Fruit fly (Drosophila melanogaster) whole organism, prepupa: ENCODE data around the gene Tbcc.

Experiments used
- Blimp-1 ChIP-seq: fragments of 200-800 bp; sonication (Bioruptor generic); optimal IDR thresholded peaks from 3 replicates; lab custom pipeline; 2017; ENCODE audit warnings: missing biosample characterization, missing genetic modification characterization, mild to moderate bottlenecking, moderate library complexity, missing genetic modification reagents
- CG10631 ChIP-seq: fragments of 200-800 bp; sonication (Bioruptor generic); optimal IDR thresholded peaks from 2 replicates; lab custom pipeline; 2016; ENCODE audit warnings: missing biosample characterization, missing genetic modification characterization
- CG10669 ChIP-seq: fragments of 200-800 bp; sonication (Bioruptor generic); optimal IDR thresholded peaks from 3 replicates; lab custom pipeline; 2018; ENCODE audit warnings: missing biosample characterization, mild to moderate bottlenecking, missing genetic modification characterization, moderate library complexity
- CG15336 ChIP-seq: fragments of 200-800 bp; sonication (Bioruptor generic); IDR thresholded peaks from 2 replicates; pipeline ENCODE4 v1.3.6; 2022; ENCODE audit warnings: missing biosample characterization, missing genetic modification characterization
- CG3032 ChIP-seq: fragments of 200-800 bp; optimal IDR thresholded peaks from 2 replicates; lab custom pipeline; 2019; ENCODE audit warnings: missing biosample characterization, mild to moderate bottlenecking, missing genetic modification characterization, moderate library complexity
- CG31627 ChIP-seq: fragments of 200-800 bp; sonication (Bioruptor generic); optimal IDR thresholded peaks from 3 replicates; lab custom pipeline; 2016; ENCODE audit warnings: missing biosample characterization, missing genetic modification characterization
- CG34406 ChIP-seq: fragments of 200-800 bp; sonication (Bioruptor generic); optimal IDR thresholded peaks from 3 replicates; lab custom pipeline; 2016; ENCODE audit warnings: missing biosample characterization, missing genetic modification characterization
- CG3919 ChIP-seq: fragments of 200-800 bp; sonication (Bioruptor generic); optimal IDR thresholded peaks from 3 replicates; lab custom pipeline; 2016; ENCODE audit warnings: missing biosample characterization, missing genetic modification characterization
- CG4318 ChIP-seq: fragments of 200-800 bp; sonication (Bioruptor generic); optimal IDR thresholded peaks from 3 replicates; lab custom pipeline; 2017; ENCODE audit warnings: missing biosample characterization, mild to moderate bottlenecking, missing genetic modification characterization
- CG6163 ChIP-seq: fragments of 200-800 bp; sonication (Bioruptor generic); IDR thresholded peaks from 3 replicates; pipeline ENCODE4 v1.3.6; 2022; ENCODE audit warnings: missing biosample characterization, missing genetic modification characterization
- CG6792 ChIP-seq: fragments of 200-800 bp; sonication (Bioruptor generic); optimal IDR thresholded peaks from 3 replicates; lab custom pipeline; 2016; ENCODE audit warnings: missing biosample characterization, missing genetic modification characterization
- CG6854 ChIP-seq: fragments of 200-800 bp; sonication (Bioruptor generic); optimal IDR thresholded peaks from 2 replicates; lab custom pipeline; 2017; ENCODE audit warnings: missing biosample characterization, mild to moderate bottlenecking, missing genetic modification characterization
- CG8119 ChIP-seq: fragments of 200-800 bp; sonication (Bioruptor generic); IDR thresholded peaks from 3 replicates; pipeline ENCODE4 v1.3.6; 2022; ENCODE audit warnings: missing biosample characterization, missing genetic modification characterization
- CG8632 ChIP-seq: fragments of 200-800 bp; sonication (Bioruptor generic); optimal IDR thresholded peaks from 3 replicates; lab custom pipeline; 2016; ENCODE audit warnings: missing biosample characterization, missing genetic modification characterization
- Eip78C ChIP-seq: fragments of 200-800 bp; sonication (Bioruptor generic); peaks from one replicate; lab custom pipeline; 2016; ENCODE audit warnings: missing biosample characterization, missing genetic modification characterization
- Hr38 ChIP-seq: sonication (Bioruptor generic); optimal IDR thresholded peaks from 2 replicates; lab custom pipeline; 2016; ENCODE audit warnings: missing biosample characterization, missing genetic modification characterization
- Hr4 ChIP-seq: fragments of 200-800 bp; sonication (Bioruptor generic); optimal IDR thresholded peaks from 3 replicates; lab custom pipeline; 2016; ENCODE audit warnings: missing biosample characterization, missing genetic modification characterization
- Sox102F ChIP-seq: fragments of 200-800 bp; sonication (Bioruptor generic); optimal IDR thresholded peaks from 2 replicates; lab custom pipeline; 2016; ENCODE audit warnings: missing biosample characterization, mild to moderate bottlenecking, missing genetic modification characterization
- Sox14 ChIP-seq: fragments of 200-800 bp; sonication (Bioruptor generic); optimal IDR thresholded peaks from 3 replicates; lab custom pipeline; 2016; ENCODE audit warnings: missing biosample characterization, missing genetic modification characterization
- Sox15 ChIP-seq: fragments of 200-800 bp; sonication (Bioruptor generic); optimal IDR thresholded peaks from 3 replicates; lab custom pipeline; 2016; ENCODE audit warnings: missing biosample characterization, missing genetic modification characterization
- acj6 ChIP-seq: fragments of 200-800 bp; sonication (Bioruptor generic); optimal IDR thresholded peaks from 3 replicates; lab custom pipeline; 2016; ENCODE audit warnings: missing biosample characterization, missing genetic modification characterization
- cyc ChIP-seq: fragments of 200-800 bp; sonication (Bioruptor generic); optimal IDR thresholded peaks from 3 replicates; lab custom pipeline; 2016; ENCODE audit warnings: missing biosample characterization, missing genetic modification characterization
- eg ChIP-seq: fragments of 200-800 bp; sonication (Bioruptor generic); IDR thresholded peaks from 3 replicates; pipeline ENCODE4 v1.3.6; 2022; ENCODE audit warnings: missing biosample characterization, missing genetic modification characterization
- esn ChIP-seq: fragments of 200-800 bp; sonication (Bioruptor generic); optimal IDR thresholded peaks from 2 replicates; lab custom pipeline; 2016; ENCODE audit warnings: missing biosample characterization, mild to moderate bottlenecking, missing genetic modification characterization, moderate library complexity
- fkh ChIP-seq: fragments of 200-800 bp; sonication (Bioruptor generic); optimal IDR thresholded peaks from 3 replicates; lab custom pipeline; 2017; ENCODE audit warnings: missing biosample characterization, mild to moderate bottlenecking, missing genetic modification characterization, moderate library complexity
- pdm3 ChIP-seq: fragments of 200-800 bp; sonication (Bioruptor generic); optimal IDR thresholded peaks from 3 replicates; lab custom pipeline; 2016; ENCODE audit warnings: missing biosample characterization, missing genetic modification characterization
- ss ChIP-seq, 2 experiments: fragments of 200-800 bp; sonication (Bioruptor generic); optimal IDR thresholded peaks; 2 replicates in 1 of 2; 3 replicates in 1 of 2; lab custom pipeline; 2017 to 2018; ENCODE audit warnings: mild to moderate bottlenecking in 2 of 2, missing biosample characterization in 2 of 2, missing genetic modification characterization in 2 of 2, moderate library complexity in 1 of 2
- svp ChIP-seq: fragments of 200-800 bp; sonication (Bioruptor generic); peaks from one replicate; lab custom pipeline; 2016; ENCODE audit warnings: missing biosample characterization, missing genetic modification characterization
- topi ChIP-seq: fragments of 200-800 bp; sonication (Bioruptor generic); optimal IDR thresholded peaks from 3 replicates; lab custom pipeline; 2016; ENCODE audit warnings: missing biosample characterization, missing genetic modification characterization
- vri ChIP-seq: fragments of 200-800 bp; sonication (Bioruptor generic); optimal IDR thresholded peaks from 3 replicates; lab custom pipeline; 2016; ENCODE audit warnings: missing biosample characterization, mild to moderate bottlenecking, missing genetic modification characterization

Gene Tbcc

dm6 chr2L:4211335-4211753 is 23.8 kb upstream of the Tbcc start (continued):
- TF ChIP-seq vri (GFP tag; lab: Kevin White, UChicago), result no peak
- TF ChIP-seq cyc (GFP tag; lab: Kevin White, UChicago), result peak; percentile 54
- TF ChIP-seq ss (GFP tag; optimal IDR thresholded peaks at IDR 0.05; lab: Kevin White, UChicago), result peak; percentile 85 to 89
- TF ChIP-seq acj6 (GFP tag; lab: Kevin White, UChicago), result peak; percentile 72
- peak; percentile 68 for TF ChIP-seq CG8632 (GFP tag; lab: Kevin White, UChicago)
- TF ChIP-seq CG6854 (GFP tag; lab: Kevin White, UChicago), result no peak
- peak; percentile 72 for TF ChIP-seq CG10669
- TF ChIP-seq CG3919, result peak; percentile 67
- no peak for TF ChIP-seq esn (GFP tag; lab: Kevin White, UChicago)
- no peak for TF ChIP-seq CG15336 (GFP tag; lab: Robert Waterston, UW)
- no peak for TF ChIP-seq Hr38 (GFP tag; lab: Kevin White, UChicago)
- TF ChIP-seq pdm3 (GFP tag; lab: Kevin White, UChicago), result no peak
- peak; percentile 62 for TF ChIP-seq CG6792
- TF ChIP-seq CG10631 (GFP tag; lab: Kevin White, UChicago), result peak; percentile 47
- peak; percentile 89 for TF ChIP-seq CG3032 (tag; lab: Kevin White, UChicago)

dm6 chr2L:4197913-4198319 is 10.3 kb upstream of the Tbcc start, which contains the start of gene Naprt:
Naprt (minus strand) TSS chr2L:4198071.
- TF ChIP-seq CG6163 (GFP tag; lab: Robert Waterston, UW) (no peak), svp (peak; percentile 82), Hr4 (GFP tag; lab: Kevin White, UChicago) (no peak), CG4318 (GFP tag; lab: Kevin White, UChicago) (no peak), Blimp-1 (GFP tag; lab: Kevin White, UChicago) (peak; percentile 69)

dm6 chr2L:4197143-4197912 is 9.7 kb upstream of the Tbcc start:
- TF ChIP-seq Eip78C (GFP tag; lab: Kevin White, UChicago) (peak; percentile 59), Sox102F (GFP tag; lab: Kevin White, UChicago) (peak; percentile 34), Blimp-1 (GFP tag; lab: Kevin White, UChicago) (peak; percentile 94), svp (no peak), CG31627 (GFP tag; lab: Kevin White, UChicago) (peak; percentile 48), esn (GFP tag; lab: Kevin White, UChicago) (peak; percentile 63), CG3919 (peak; percentile 58), CG34406 (no peak), CG6163 (GFP tag; lab: Robert Waterston, UW) (peak; percentile 30; the same call in 1 of the 3 replicates), eg (peak; percentile 11; the same call in 1 of the 3 replicates), CG8119 (GFP tag; lab: Robert Waterston, UW) (peak; percentile 28; the same call in 1 of the 3 replicates), CG10669 (no peak), Sox14 (no peak), vri (GFP tag; lab: Kevin White, UChicago) (no peak), topi (GFP tag; lab: Kevin White, UChicago) (peak; percentile 42), CG6792 (peak; percentile 45), Hr38 (GFP tag; lab: Kevin White, UChicago) (no peak), cyc (GFP tag; lab: Kevin White, UChicago) (peak; percentile 19), fkh (peak; percentile 70), CG6854 (GFP tag; lab: Kevin White, UChicago) (peak; percentile 63), CG15336 (GFP tag; lab: Robert Waterston, UW) (peak; percentile 43; the same call in 1 of the 2 replicates)

- TF ChIP-seq Hr4 (GFP tag; lab: Kevin White, UChicago) (peak; percentile 13), Sox15 (GFP tag; lab: Kevin White, UChicago) (no peak)
Observed at dm6 chr2L:4196347-4197142, 9.0 kb upstream of the Tbcc start.
